Worm (Caenorhabditis elegans) whole organism, early embryonic: Measurements from ENCODE around the gene Y69A2AR.31.

ENCODE experiments used
- B0310.2 ChIP-seq: sonication (generic microtip); optimal IDR thresholded peaks from 2 replicates; lab custom pipeline; 2016; ENCODE audit warnings: mild to moderate bottlenecking, missing genetic modification characterization, missing compliant biosample characterization
- aly-1 ChIP-seq: sonication (generic microtip); optimal IDR thresholded peaks from 2 replicates; lab custom pipeline; 2016; ENCODE audit warnings: missing genetic modification characterization, missing compliant biosample characterization
- ama-1 ChIP-seq: fragments of 150-350 bp; optimal IDR thresholded peaks from 2 replicates; lab custom pipeline; 2014
- ceh-13 ChIP-seq: fragments of 200-800 bp; sonication (Bioruptor generic); optimal IDR thresholded peaks from 2 replicates; lab custom pipeline; 2018; ENCODE audit warnings: mild to moderate bottlenecking, missing genetic modification characterization, missing compliant biosample characterization
- ceh-36 ChIP-seq: sonication (generic microtip); optimal IDR thresholded peaks from 2 replicates; lab custom pipeline; 2016; ENCODE audit warnings: missing genetic modification characterization, inconsistent platforms, missing compliant biosample characterization
- ets-7 ChIP-seq: sonication (generic microtip); optimal IDR thresholded peaks from 2 replicates; lab custom pipeline; 2016; ENCODE audit warnings: missing genotype, missing genetic modification characterization, missing compliant biosample characterization
- flt-1 ChIP-seq: fragments of 200-800 bp; sonication (Bioruptor generic); IDR thresholded peaks from 2 replicates; pipeline ENCODE4 v1.3.6; 2022; ENCODE audit warnings: missing genetic modification characterization, missing compliant biosample characterization
- hmg-4 ChIP-seq: fragments of 200-800 bp; sonication (Bioruptor generic); optimal IDR thresholded peaks from 2 replicates; lab custom pipeline; 2018; ENCODE audit warnings: mild to moderate bottlenecking, missing genetic modification characterization, missing compliant biosample characterization
- hnd-1 ChIP-seq: sonication (generic microtip); optimal IDR thresholded peaks from 2 replicates; lab custom pipeline; 2016; ENCODE audit warnings: missing genetic modification characterization, missing compliant biosample characterization
- pes-1 ChIP-seq: fragments of 200-800 bp; sonication (Bioruptor generic); IDR thresholded peaks from 2 replicates; pipeline ENCODE4 v1.3.6; 2022; ENCODE audit warnings: missing genetic modification reagents, missing genetic modification characterization, missing compliant biosample characterization
- tbx-11 ChIP-seq: fragments of 200-800 bp; sonication (Bioruptor generic); IDR thresholded peaks from 2 replicates; pipeline ENCODE4 v1.3.6; 2022; ENCODE audit warnings: missing genetic modification characterization, missing compliant biosample characterization
- tbx-37 ChIP-seq: fragments of 200-800 bp; sonication (Bioruptor generic); conservative IDR thresholded peaks from 2 replicates; pipeline ENCODE4 v1.3.6; 2022; ENCODE audit warnings: missing genetic modification reagents, missing genetic modification characterization, missing compliant biosample characterization

ce11 chrIV:2708329-2708965, 44.6 kb upstream of the Y69A2AR.31 start:
- TF ChIP-seq tbx-11 (GFP tag; lab: Robert Waterston, UW) = no peak
- TF ChIP-seq aly-1 = no peak
- TF ChIP-seq hnd-1 (tag; lab: Kevin White, UChicago) = no peak
- TF ChIP-seq ama-1 = no peak
- no peak for TF ChIP-seq ceh-36 (tag; lab: Kevin White, UChicago)
- no peak for TF ChIP-seq pes-1 (GFP tag; lab: Robert Waterston, UW)
- TF ChIP-seq B0310.2 (tag; lab: Kevin White, UChicago) = no peak
- peak; percentile 24 for TF ChIP-seq hmg-4
- no peak for TF ChIP-seq tbx-37
- no peak for TF ChIP-seq flt-1 (GFP tag; lab: Robert Waterston, UW)
- no peak for TF ChIP-seq ets-7 (tag; lab: Kevin White, UChicago)
- no peak for TF ChIP-seq ceh-13 (GFP tag; lab: Kevin White, UChicago)
